Worm (Caenorhabditis elegans) whole organism, young adult: Measurements from ENCODE around the gene nck-1.

Experiments
- hlh-26 ChIP-seq: fragments of 200-800 bp; sonication (Bioruptor generic); conservative IDR thresholded peaks from 2 replicates; pipeline ENCODE4 v1.3.6; 2022; ENCODE audit warnings: missing genetic modification reagents, missing genetic modification characterization, missing compliant biosample characterization
- let-607 ChIP-seq, 2 experiments: fragments of 200-800 bp in 1 of 2; sonication (Bioruptor generic) in 1 of 2; sonication (generic microtip) in 1 of 2; optimal IDR thresholded peaks; 2 replicates each; lab custom pipeline; 2016 to 2018; ENCODE audit warnings: mild to moderate bottlenecking in 2 of 2, missing compliant biosample characterization in 2 of 2, missing genetic modification characterization in 2 of 2, moderate library complexity in 2 of 2, missing genotype in 1 of 2
- lin-35 ChIP-seq, 3 experiments: fragments of 150-350 bp in 2 of 3; sonication (generic microtip) in 1 of 3; optimal IDR thresholded peaks; 2 replicates each; lab custom pipeline; 2014 to 2018; ENCODE audit warnings: missing biosample characterization in 3 of 3, missing genetic modification characterization in 3 of 3, missing genetic modification reagents in 3 of 3
- lin-54 ChIP-seq: fragments of 200-800 bp; sonication (Bioruptor generic); optimal IDR thresholded peaks from 2 replicates; lab custom pipeline; 2018; ENCODE audit warnings: mild to moderate bottlenecking, missing genetic modification characterization, missing compliant biosample characterization
- lsy-27 ChIP-seq: sonication (generic microtip); optimal IDR thresholded peaks from 2 replicates; lab custom pipeline; 2017; ENCODE audit warnings: missing genetic modification characterization, mild to moderate bottlenecking, missing compliant biosample characterization, antibody characterized with exemption, missing genotype, borderline replicate concordance; ENCODE audit not compliant: insufficient read depth
- nfya-1 ChIP-seq: sonication (generic microtip); optimal IDR thresholded peaks from 2 replicates; lab custom pipeline; 2017; ENCODE audit warnings: antibody characterized with exemption, missing compliant biosample characterization, missing genetic modification characterization, borderline replicate concordance; ENCODE audit not compliant: insufficient read depth
- pha-4 ChIP-seq: fragments of 150-350 bp; sonication (generic microtip); optimal IDR thresholded peaks from 2 replicates; lab custom pipeline; 2014; ENCODE audit warnings: missing biosample characterization, missing genetic modification reagents, missing genetic modification characterization
- rcor-1 ChIP-seq: fragments of 200-800 bp; sonication (Bioruptor generic); IDR thresholded peaks from 2 replicates; pipeline ENCODE4 v1.3.6; 2022; ENCODE audit warnings: missing genetic modification reagents, missing genetic modification characterization, missing compliant biosample characterization
- sdz-38 ChIP-seq: sonication (generic microtip); optimal IDR thresholded peaks from 2 replicates; lab custom pipeline; 2016; ENCODE audit warnings: missing genotype, missing genetic modification characterization, missing compliant biosample characterization
- snpc-3.4 ChIP-seq: sonication (generic microtip); optimal IDR thresholded peaks from 2 replicates; lab custom pipeline; 2017; ENCODE audit warnings: missing genetic modification characterization, mild to moderate bottlenecking, missing compliant biosample characterization, antibody characterized with exemption, moderate library complexity, missing genotype, missing genetic modification reagents
- somi-1 ChIP-seq: fragments of 200-800 bp; sonication (Bioruptor generic); optimal IDR thresholded peaks from 2 replicates; lab custom pipeline; 2018; ENCODE audit warnings: mild to moderate bottlenecking, missing genetic modification characterization, missing compliant biosample characterization
- unc-62 ChIP-seq: fragments of 150-350 bp; optimal IDR thresholded peaks from 2 replicates; lab custom pipeline; 2014; ENCODE audit warnings: missing biosample characterization, missing genetic modification reagents, missing genetic modification characterization
- zim-3 ChIP-seq: sonication (generic microtip); optimal IDR thresholded peaks from 2 replicates; lab custom pipeline; 2017; ENCODE audit warnings: mild to moderate bottlenecking, missing genetic modification characterization, moderate library complexity, missing compliant biosample characterization

ce11 chrX:4103071-4103470 lies 50.2 kb downstream of the nck-1 start:
- no peak for TF ChIP-seq snpc-3.4 (tag; lab: Kevin White, UChicago)
- TF ChIP-seq rcor-1: no peak
- no peak for TF ChIP-seq nfya-1 (tag; lab: Kevin White, UChicago)
- no peak for TF ChIP-seq sdz-38 (tag; lab: Kevin White, UChicago)
- TF ChIP-seq let-607 (tag; optimal IDR thresholded peaks at IDR 0.05; lab: Kevin White, UChicago): no peak
- TF ChIP-seq lin-35 (GFP tag; optimal IDR thresholded peaks at IDR 0.05; lab: Kevin White, UChicago): no peak
- TF ChIP-seq zim-3 (tag; lab: Kevin White, UChicago): no peak
- no peak for TF ChIP-seq lin-54 (GFP tag; lab: Kevin White, UChicago)
- no peak for TF ChIP-seq somi-1 (GFP tag; lab: Kevin White, UChicago)
- no peak for TF ChIP-seq pha-4 (tag; lab: Kevin White, UChicago)
- TF ChIP-seq hlh-26: no peak
- no peak for TF ChIP-seq unc-62 (GFP tag; lab: Kevin White, UChicago)
- TF ChIP-seq lsy-27 (tag; lab: Kevin White, UChicago): no peak
